Worm (Caenorhabditis elegans) whole organism, dauer: ENCODE results near the gene K11E4.1.

ENCODE experiments used
- unc-62 ChIP-seq: sonication (generic microtip); optimal IDR thresholded peaks from 2 replicates; lab custom pipeline; 2017; ENCODE audit warnings: missing biosample characterization, missing genetic modification reagents, missing genetic modification characterization

The K11E4.1 gene

ce11 chrX:13744543-13745113, 30.7 kb downstream of the K11E4.1 start:
- TF ChIP-seq unc-62 (GFP tag; lab: Kevin White, UChicago) = no peak

ce11 chrX:13745558-13745957, 31.6 kb downstream of the K11E4.1 start:
- TF ChIP-seq unc-62 (GFP tag; lab: Kevin White, UChicago) = no peak

- TF ChIP-seq unc-62 (GFP tag; lab: Kevin White, UChicago) = no peak
These were observed 32.3 kb downstream of the K11E4.1 start for ce11 chrX:13746231-13746630.

ce11 chrX:13746661-13747365, 32.9 kb downstream of the K11E4.1 start, which contains the start of gene nhr-71:
TSS of gene nhr-71 (plus strand) at chrX:13747315.
- no peak for TF ChIP-seq unc-62 (GFP tag; lab: Kevin White, UChicago)

ce11 chrX:13747997-13748396, 34.0 kb downstream of the K11E4.1 start:
- no peak for TF ChIP-seq unc-62 (GFP tag; lab: Kevin White, UChicago)

ce11 chrX:13752822-13753581, 39.0 kb downstream of the K11E4.1 start:
- TF ChIP-seq unc-62 (GFP tag; lab: Kevin White, UChicago) = no peak

ce11 chrX:13754498-13754897, 40.5 kb downstream of the K11E4.1 start:
- no peak for TF ChIP-seq unc-62 (GFP tag; lab: Kevin White, UChicago)

ce11 chrX:13755469-13755868, 41.5 kb downstream of the K11E4.1 start, which contains the start of gene aakb-1:
TSS of gene aakb-1 (plus strand) at chrX:13755769.
- TF ChIP-seq unc-62 (GFP tag; lab: Kevin White, UChicago) = no peak

- TF ChIP-seq unc-62 (GFP tag; lab: Kevin White, UChicago) = no peak
These were observed 45.9 kb downstream of the K11E4.1 start, which contains the start of gene cest-13 for ce11 chrX:13759676-13760447. TSS of gene cest-13 (plus strand) at chrX:13760237.
